Worm (Caenorhabditis elegans) whole organism, late embryonic: ENCODE measurements around the gene D1005.4.

Source experiments
- C08G9.2 ChIP-seq: sonication (generic microtip); optimal IDR thresholded peaks from 2 replicates; lab custom pipeline; 2016; ENCODE audit warnings: mild to moderate bottlenecking, missing genetic modification characterization, moderate library complexity, missing compliant biosample characterization
- C38D4.7 ChIP-seq: fragments of 200-800 bp; sonication (Bioruptor generic); optimal IDR thresholded peaks from 2 replicates; lab custom pipeline; 2018; ENCODE audit warnings: mild to moderate bottlenecking, missing genetic modification characterization, moderate library complexity, missing compliant biosample characterization
- F13H6.1 ChIP-seq: sonication (generic microtip); optimal IDR thresholded peaks from 2 replicates; lab custom pipeline; 2016; ENCODE audit warnings: missing genetic modification characterization, missing compliant biosample characterization
- K02D7.2 ChIP-seq: sonication (generic microtip); optimal IDR thresholded peaks from 2 replicates; lab custom pipeline; 2017; ENCODE audit warnings: mild to moderate bottlenecking, missing genetic modification characterization, missing compliant biosample characterization
- K09A11.1 ChIP-seq: sonication (generic microtip); optimal IDR thresholded peaks from 2 replicates; lab custom pipeline; 2017; ENCODE audit warnings: antibody characterized with exemption, mild to moderate bottlenecking, missing genetic modification characterization, missing compliant biosample characterization; ENCODE audit not compliant: insufficient read depth
- T23F11.4 ChIP-seq: fragments of 200-800 bp; sonication (Bioruptor generic); optimal IDR thresholded peaks from 2 replicates; lab custom pipeline; 2018; ENCODE audit warnings: mild to moderate bottlenecking, missing genetic modification characterization, missing compliant biosample characterization
- ahr-1 ChIP-seq: sonication (generic microtip); optimal IDR thresholded peaks from 2 replicates; lab custom pipeline; 2016; ENCODE audit warnings: missing genetic modification characterization, missing compliant biosample characterization
- ama-1 ChIP-seq: fragments of 150-350 bp; optimal IDR thresholded peaks from 2 replicates; lab custom pipeline; 2014
- ceh-18 ChIP-seq: sonication (generic microtip); optimal IDR thresholded peaks from 2 replicates; lab custom pipeline; 2016; ENCODE audit warnings: missing genetic modification characterization, missing compliant biosample characterization
- ceh-19 ChIP-seq: fragments of 200-800 bp; sonication (Bioruptor generic); optimal IDR thresholded peaks from 2 replicates; lab custom pipeline; 2018; ENCODE audit warnings: mild to moderate bottlenecking, missing genetic modification characterization, missing compliant biosample characterization
- ceh-2 ChIP-seq: sonication (generic microtip); optimal IDR thresholded peaks from 2 replicates; lab custom pipeline; 2016; ENCODE audit warnings: missing genotype, missing genetic modification characterization, missing compliant biosample characterization
- ceh-22 ChIP-seq: sonication (generic microtip); optimal IDR thresholded peaks from 2 replicates; lab custom pipeline; 2017; ENCODE audit warnings: missing biosample characterization, missing genetic modification characterization
- ceh-24 ChIP-seq: sonication (generic microtip); optimal IDR thresholded peaks from 2 replicates; lab custom pipeline; 2016; ENCODE audit warnings: mild to moderate bottlenecking, missing genetic modification characterization, missing compliant biosample characterization
- ceh-31 ChIP-seq: sonication (generic microtip); optimal IDR thresholded peaks from 2 replicates; lab custom pipeline; 2016; ENCODE audit warnings: missing genetic modification characterization, missing compliant biosample characterization
- ceh-45 ChIP-seq: fragments of 200-800 bp; sonication (Bioruptor generic); IDR thresholded peaks from 2 replicates; pipeline ENCODE4 v1.3.6; 2022; ENCODE audit warnings: missing genetic modification reagents, missing genetic modification characterization, missing compliant biosample characterization
- ceh-6 ChIP-seq: fragments of 200-800 bp; sonication (Bioruptor generic); optimal IDR thresholded peaks from 2 replicates; lab custom pipeline; 2018; ENCODE audit warnings: mild to moderate bottlenecking, missing genetic modification characterization, missing compliant biosample characterization
- elt-4 ChIP-seq: sonication (generic microtip); optimal IDR thresholded peaks from 2 replicates; lab custom pipeline; 2016; ENCODE audit warnings: missing genetic modification characterization, missing compliant biosample characterization
- ets-4 ChIP-seq: sonication (generic microtip); optimal IDR thresholded peaks from 2 replicates; lab custom pipeline; 2016; ENCODE audit warnings: missing genetic modification characterization, missing compliant biosample characterization
- eyg-1 ChIP-seq: sonication (generic microtip); optimal IDR thresholded peaks from 2 replicates; lab custom pipeline; 2016; ENCODE audit warnings: missing genotype, missing genetic modification characterization, missing compliant biosample characterization
- fax-1 ChIP-seq: sonication (generic microtip); optimal IDR thresholded peaks from 2 replicates; lab custom pipeline; 2016; ENCODE audit warnings: missing genotype, missing genetic modification characterization, missing compliant biosample characterization
- fkh-10 ChIP-seq: fragments of 150-350 bp; optimal IDR thresholded peaks from 2 replicates; lab custom pipeline; 2014; ENCODE audit warnings: missing biosample characterization, missing genetic modification reagents, missing genetic modification characterization
- fkh-6 ChIP-seq: sonication (generic microtip); optimal IDR thresholded peaks from 2 replicates; lab custom pipeline; 2016; ENCODE audit warnings: missing genetic modification characterization, missing compliant biosample characterization
- hlh-13 ChIP-seq: fragments of 200-800 bp; sonication (Bioruptor generic); optimal IDR thresholded peaks from 2 replicates; lab custom pipeline; 2018; ENCODE audit warnings: mild to moderate bottlenecking, missing genetic modification characterization, missing compliant biosample characterization
- hlh-15 ChIP-seq: sonication (generic microtip); optimal IDR thresholded peaks from 2 replicates; lab custom pipeline; 2016; ENCODE audit warnings: missing genetic modification characterization, missing compliant biosample characterization
- hlh-30 ChIP-seq: sonication (generic microtip); optimal IDR thresholded peaks from 2 replicates; lab custom pipeline; 2017; ENCODE audit warnings: antibody characterized with exemption, missing genetic modification characterization, missing compliant biosample characterization; ENCODE audit not compliant: insufficient read depth
- hlh-8 ChIP-seq: sonication (generic microtip); optimal IDR thresholded peaks from 2 replicates; lab custom pipeline; 2016; ENCODE audit warnings: missing genotype, missing genetic modification characterization, missing compliant biosample characterization
- mec-3 ChIP-seq: sonication (generic microtip); optimal IDR thresholded peaks from 2 replicates; lab custom pipeline; 2016; ENCODE audit warnings: borderline replicate concordance, missing genetic modification characterization, missing compliant biosample characterization
- pat-9 ChIP-seq: fragments of 200-800 bp; sonication (Bioruptor generic); optimal IDR thresholded peaks from 2 replicates; lab custom pipeline; 2018; ENCODE audit warnings: mild to moderate bottlenecking, missing genetic modification characterization, moderate library complexity, missing compliant biosample characterization
- pha-4 ChIP-seq: fragments of 150-350 bp; optimal IDR thresholded peaks from 2 replicates; lab custom pipeline; 2018; ENCODE audit warnings: missing biosample characterization, missing genetic modification reagents, missing genetic modification characterization
- pros-1 ChIP-seq: fragments of 150-350 bp; optimal IDR thresholded peaks from 2 replicates; lab custom pipeline; 2014; ENCODE audit warnings: missing biosample characterization, missing genetic modification reagents, missing genetic modification characterization
- ref-2 ChIP-seq: sonication (generic microtip); optimal IDR thresholded peaks from 2 replicates; lab custom pipeline; 2016; ENCODE audit warnings: missing genetic modification characterization, missing compliant biosample characterization
- sdc-2 ChIP-seq: sonication (generic microtip); optimal IDR thresholded peaks from 2 replicates; lab custom pipeline; 2016; ENCODE audit warnings: missing genotype, missing genetic modification characterization, missing compliant biosample characterization
- sox-2 ChIP-seq: fragments of 200-800 bp; sonication (Bioruptor generic); IDR thresholded peaks from 2 replicates; pipeline ENCODE4 v1.3.6; 2022; ENCODE audit warnings: missing genetic modification reagents, missing genetic modification characterization, missing compliant biosample characterization
- sox-4 ChIP-seq: sonication (generic microtip); optimal IDR thresholded peaks from 2 replicates; lab custom pipeline; 2017; ENCODE audit warnings: mild to moderate bottlenecking, missing genetic modification characterization, inconsistent platforms, missing compliant biosample characterization
- syd-9 ChIP-seq: sonication (generic microtip); optimal IDR thresholded peaks from 2 replicates; lab custom pipeline; 2016; ENCODE audit warnings: mild to moderate bottlenecking, missing genetic modification characterization, moderate library complexity, missing compliant biosample characterization
- tbx-2 ChIP-seq: sonication (generic microtip); optimal IDR thresholded peaks from 2 replicates; lab custom pipeline; 2016; ENCODE audit warnings: missing genetic modification characterization, missing compliant biosample characterization
- ttx-3 ChIP-seq: sonication (generic microtip); optimal IDR thresholded peaks from 2 replicates; lab custom pipeline; 2016; ENCODE audit warnings: missing genetic modification reagents, missing genetic modification characterization, missing compliant biosample characterization
- unc-42 ChIP-seq: sonication (generic microtip); optimal IDR thresholded peaks from 2 replicates; lab custom pipeline; 2016; ENCODE audit warnings: missing genotype, missing genetic modification characterization, missing compliant biosample characterization
- unc-55 ChIP-seq: sonication (generic microtip); optimal IDR thresholded peaks from 2 replicates; lab custom pipeline; 2017; ENCODE audit warnings: missing biosample characterization, missing genetic modification reagents, missing genetic modification characterization
- unc-86 ChIP-seq: sonication (generic microtip); optimal IDR thresholded peaks from 2 replicates; lab custom pipeline; 2016; ENCODE audit warnings: missing genetic modification characterization, missing compliant biosample characterization
- zip-5 ChIP-seq: sonication (generic microtip); optimal IDR thresholded peaks from 2 replicates; lab custom pipeline; 2016; ENCODE audit warnings: missing genetic modification characterization, missing compliant biosample characterization
- ztf-16 ChIP-seq: sonication (generic microtip); optimal IDR thresholded peaks from 2 replicates; lab custom pipeline; 2017; ENCODE audit warnings: missing genetic modification characterization, missing compliant biosample characterization

D1005.4 gene

DNA sequence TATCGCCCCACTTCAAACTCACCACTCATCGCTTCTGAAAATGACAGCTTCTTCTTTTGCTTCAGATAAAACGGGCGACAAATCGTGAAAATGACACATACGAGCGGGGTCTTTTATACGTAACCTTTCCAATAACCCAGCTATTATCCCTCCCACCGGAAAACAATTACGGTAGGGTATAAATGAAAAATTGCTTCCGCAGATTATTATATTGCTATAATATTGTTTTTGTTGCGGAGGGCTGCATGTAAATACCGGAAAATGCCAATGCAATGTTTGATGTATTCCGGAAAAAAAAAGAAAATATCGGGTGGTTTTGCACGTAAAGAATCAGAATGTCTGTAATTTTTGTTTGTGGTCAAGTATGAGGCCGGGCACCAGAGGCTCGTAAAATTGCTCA lies 16.1 kb upstream of the D1005.4 start, which contains the start of gene F09E10.7:
Gene F09E10.7 (minus strand): TSS at position 101 of the 400 bp plus-strand sequence.
- no peak for TF ChIP-seq hlh-13 (GFP tag; lab: Kevin White, UChicago)
- TF ChIP-seq ceh-18 (tag; lab: Kevin White, UChicago): no peak
- TF ChIP-seq fax-1 (tag; lab: Kevin White, UChicago): no peak
- no peak for TF ChIP-seq elt-4 (tag; lab: Kevin White, UChicago)
- no peak for TF ChIP-seq fkh-6 (tag; lab: Kevin White, UChicago)
- TF ChIP-seq K09A11.1: no peak
- no peak for TF ChIP-seq unc-42 (tag; lab: Kevin White, UChicago)
- TF ChIP-seq ceh-6: no peak
- TF ChIP-seq ttx-3 (tag; lab: Kevin White, UChicago): no peak
- TF ChIP-seq syd-9 (tag; lab: Kevin White, UChicago): no peak
- no peak for TF ChIP-seq ceh-2
- TF ChIP-seq unc-86: no peak
- no peak for TF ChIP-seq ref-2 (tag; lab: Kevin White, UChicago)
- no peak for TF ChIP-seq sox-2 (GFP tag; lab: Robert Waterston, UW)
- TF ChIP-seq T23F11.4 (GFP tag; lab: Kevin White, UChicago): no peak
- no peak for TF ChIP-seq fkh-10 (GFP tag; lab: Kevin White, UChicago)
- TF ChIP-seq ama-1 (lab: Kevin White, UChicago): no peak
- no peak for TF ChIP-seq C38D4.7 (GFP tag; lab: Kevin White, UChicago)
- TF ChIP-seq hlh-30 (tag; lab: Kevin White, UChicago): no peak
- TF ChIP-seq pha-4: no peak

DNA sequence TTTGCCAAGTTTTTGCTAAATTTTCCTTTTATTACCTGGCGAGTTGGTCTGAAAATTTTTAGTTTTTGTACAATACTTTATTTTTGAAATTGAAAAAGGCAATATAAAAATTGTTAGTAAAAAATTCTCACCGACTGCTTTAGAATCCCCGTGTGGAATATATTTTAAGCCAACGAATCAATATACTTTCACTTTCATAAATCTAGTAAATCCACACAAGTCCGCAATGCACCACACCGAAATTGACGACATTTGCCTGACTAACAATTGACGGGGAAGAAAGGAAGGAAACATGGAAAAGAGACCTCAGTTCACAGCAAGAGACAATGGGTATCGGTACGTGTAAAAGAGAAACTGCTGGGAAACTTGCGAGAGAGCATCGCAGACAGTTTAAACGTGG lies 13.9 kb upstream of the D1005.4 start:
- TF ChIP-seq pat-9 (tag; lab: Kevin White, UChicago) (no peak), ceh-18 (tag; lab: Kevin White, UChicago) (no peak), pros-1 (tag; lab: Kevin White, UChicago) (no peak), sdc-2 (tag; lab: Kevin White, UChicago) (no peak), syd-9 (tag; lab: Kevin White, UChicago) (no peak), ceh-2 (no peak), ceh-31 (no peak), mec-3 (tag; lab: Kevin White, UChicago) (no peak), ceh-45 (GFP tag; lab: Robert Waterston, UW) (no peak), C08G9.2 (tag; lab: Kevin White, UChicago) (no peak), fkh-10 (GFP tag; lab: Kevin White, UChicago) (no peak), ttx-3 (tag; lab: Kevin White, UChicago) (no peak), hlh-13 (GFP tag; lab: Kevin White, UChicago) (no peak), hlh-15 (tag; lab: Kevin White, UChicago) (no peak), fax-1 (tag; lab: Kevin White, UChicago) (no peak), ztf-16 (tag; lab: Kevin White, UChicago) (no peak)
- TF ChIP-seq, all 69 proteins: peak for 0

DNA sequence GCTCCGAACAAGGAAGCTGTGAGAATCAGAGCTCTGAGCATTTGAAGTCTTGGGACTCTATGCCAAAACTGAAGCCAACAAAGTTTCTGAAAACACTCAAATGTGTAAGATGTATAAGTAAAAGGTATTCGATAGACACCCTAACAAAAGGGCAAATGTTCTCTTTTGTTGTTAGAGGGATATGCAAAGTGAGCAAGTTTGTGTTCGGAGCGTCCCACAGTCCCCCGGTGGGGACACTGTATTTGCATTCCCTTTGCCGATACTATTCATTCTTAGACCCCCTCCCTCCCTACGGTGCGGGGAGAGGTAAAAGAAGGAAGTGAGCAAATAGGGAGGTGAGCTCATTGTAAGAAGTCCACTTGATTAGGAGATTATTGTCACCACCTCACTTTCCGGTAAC lies 12.0 kb upstream of the D1005.4 start, which contains the start of gene F09E10.6:
Gene F09E10.6 (minus strand): TSS at position 101 of the 400 bp plus-strand sequence.
- TF ChIP-seq ceh-22: no peak
- TF ChIP-seq ztf-16 (tag; lab: Kevin White, UChicago): no peak
- no peak for TF ChIP-seq K09A11.1
- TF ChIP-seq K02D7.2 (tag; lab: Kevin White, UChicago): no peak
- TF ChIP-seq ahr-1 (tag; lab: Kevin White, UChicago): no peak
- no peak for TF ChIP-seq ceh-19 (GFP tag; lab: Kevin White, UChicago)
- no peak for TF ChIP-seq hlh-8 (tag; lab: Kevin White, UChicago)
- no peak for TF ChIP-seq ets-4 (tag; lab: Kevin White, UChicago)
- no peak for TF ChIP-seq unc-55 (GFP tag; lab: Kevin White, UChicago)
- TF ChIP-seq ceh-24 (tag; lab: Kevin White, UChicago): no peak
- no peak for TF ChIP-seq zip-5 (tag; lab: Kevin White, UChicago)
- no peak for TF ChIP-seq sox-4 (tag; lab: Kevin White, UChicago)
- no peak for TF ChIP-seq tbx-2 (tag; lab: Kevin White, UChicago)
- no peak for TF ChIP-seq eyg-1
- TF ChIP-seq F13H6.1 (tag; lab: Kevin White, UChicago): no peak
- TF ChIP-seq, all 69 proteins: peak for 0
